Worm (Caenorhabditis elegans): ENCODE data around the gene fbxa-55.

The fbxa-55 gene

ce11 chrIII:926216-926615, 9.7 kb downstream of the fbxa-55 start, which contains the start of gene pef-1:
Gene pef-1, minus strand, starts transcription at chrIII:926316.
- TF ChIP-seq zim-3 (tag; optimal IDR thresholded peaks at IDR 0.05) = no peak
- no peak for TF ChIP-seq zfh-2 (GFP tag; conservative IDR thresholded peaks at IDR 0.05)
- no peak for TF ChIP-seq rpc-1 (optimal IDR thresholded peaks at IDR 0.05)
- TF ChIP-seq rpc-1 (tag; optimal IDR thresholded peaks at IDR 0.05) = no peak
- TF ChIP-seq ceh-79 (tag; optimal IDR thresholded peaks at IDR 0.05) = no peak
- no peak for TF ChIP-seq Y56A3A.18 (GFP tag; IDR thresholded peaks at IDR 0.05)
- no peak for TF ChIP-seq K11D2.4 (GFP tag; IDR thresholded peaks at IDR 0.05)
- TF ChIP-seq unc-62 (GFP tag; optimal IDR thresholded peaks at IDR 0.05) = no peak
- TF ChIP-seq mxl-1 (tag; optimal IDR thresholded peaks at IDR 0.05) = no peak
- TF ChIP-seq nhr-27 (tag; optimal IDR thresholded peaks at IDR 0.05) = no peak
- TF ChIP-seq ets-4 (GFP tag; optimal IDR thresholded peaks at IDR 0.05) = no peak
- TF ChIP-seq ceh-27 (GFP tag; optimal IDR thresholded peaks at IDR 0.05) = no peak
- no peak for TF ChIP-seq bed-1 (GFP tag; IDR thresholded peaks at IDR 0.05)
- TF ChIP-seq F57A8.1 (GFP tag; optimal IDR thresholded peaks at IDR 0.05) = no peak
- TF ChIP-seq let-607 (tag; optimal IDR thresholded peaks at IDR 0.05) = no peak
- no peak for TF ChIP-seq him-1 (tag; optimal IDR thresholded peaks at IDR 0.05)
- TF ChIP-seq T26A5.8 (tag; optimal IDR thresholded peaks at IDR 0.05) = no peak
- TF ChIP-seq F22D6.2 (tag; optimal IDR thresholded peaks at IDR 0.05) = no peak
- no peak for TF ChIP-seq attf-5 (GFP tag; optimal IDR thresholded peaks at IDR 0.05)
- TF ChIP-seq ztf-22 (GFP tag; optimal IDR thresholded peaks at IDR 0.05) = no peak
- TF ChIP-seq ztf-6 (GFP tag; IDR thresholded peaks at IDR 0.05) = no peak

- TF ChIP-seq gei-17 (GFP tag; optimal IDR thresholded peaks at IDR 0.05) = no peak
- no peak for TF ChIP-seq F39B2.1 (GFP tag; IDR thresholded peaks at IDR 0.05)
- no peak for TF ChIP-seq lin-54 (GFP tag; optimal IDR thresholded peaks at IDR 0.05)
- TF ChIP-seq unc-62 (GFP tag; optimal IDR thresholded peaks at IDR 0.05) = no peak
- no peak for TF ChIP-seq F55B11.4 (tag; optimal IDR thresholded peaks at IDR 0.05; ENCODE audit: borderline replicate concordance, insufficient read depth)
- TF ChIP-seq hsf-1 (GFP tag; IDR thresholded peaks at IDR 0.05) = no peak
- TF ChIP-seq sea-2 (GFP tag; IDR thresholded peaks at IDR 0.05) = no peak
- TF ChIP-seq ztf-25 (GFP tag; IDR thresholded peaks at IDR 0.05) = no peak
- no peak for TF ChIP-seq tbp1 (GFP tag; optimal IDR thresholded peaks at IDR 0.05)
- TF ChIP-seq egl-18 (GFP tag; IDR thresholded peaks at IDR 0.05) = no peak
- no peak for TF ChIP-seq ceh-40 (GFP tag; IDR thresholded peaks at IDR 0.05)
- TF ChIP-seq bed-2 (GFP tag; IDR thresholded peaks at IDR 0.05) = no peak
- TF ChIP-seq lag-1 (GFP tag; IDR thresholded peaks at IDR 0.05) = no peak
- no peak for TF ChIP-seq F57A8.1 (GFP tag; optimal IDR thresholded peaks at IDR 0.05)
- no peak for TF ChIP-seq F57C9.4 (tag; optimal IDR thresholded peaks at IDR 0.05)
- TF ChIP-seq ama-1 (optimal IDR thresholded peaks at IDR 0.05) = no peak
- no peak for TF ChIP-seq ama-1 (GFP tag; optimal IDR thresholded peaks at IDR 0.05)
- no peak for TF ChIP-seq madf-6 (GFP tag; IDR thresholded peaks at IDR 0.05)
Observed at ce11 chrIII:919322-919721, 16.6 kb downstream of the fbxa-55 start, which contains the start of gene F23H11.7. Gene F23H11.7, minus strand, starts transcription at chrIII:919422.

ce11 chrIII:916897-917296, 19.0 kb downstream of the fbxa-55 start, which contains the start of gene idpp-13:
Gene idpp-13, minus strand, starts transcription at chrIII:916997.
- no peak for TF ChIP-seq F33H1.4 (GFP tag; IDR thresholded peaks at IDR 0.05)
- no peak for TF ChIP-seq attf-6 (GFP tag; IDR thresholded peaks at IDR 0.05)
- TF ChIP-seq madf-6 (GFP tag; IDR thresholded peaks at IDR 0.05) = no peak
- TF ChIP-seq K12H6.12 (tag; optimal IDR thresholded peaks at IDR 0.05) = no peak
- TF ChIP-seq lin-35 (GFP tag; optimal IDR thresholded peaks at IDR 0.05) = no peak
- TF ChIP-seq gei-17 (GFP tag; optimal IDR thresholded peaks at IDR 0.05) = no peak
- no peak for TF ChIP-seq C06A6.2 (GFP tag; conservative IDR thresholded peaks at IDR 0.05)
- TF ChIP-seq chd-7 (tag; optimal IDR thresholded peaks at IDR 0.05) = no peak
- no peak for TF ChIP-seq lin-40 (tag; optimal IDR thresholded peaks at IDR 0.05)
- no peak for TF ChIP-seq lin-26 (GFP tag; IDR thresholded peaks at IDR 0.05)
